Fruit fly (Drosophila melanogaster) whole organism, embryonic: ENCODE results near the gene CG11898.

ENCODE experiments used
- Abd-B ChIP-seq: fragments of 200-800 bp; sonication (Bioruptor generic); optimal IDR thresholded peaks from 2 replicates; lab custom pipeline; 2018; ENCODE audit warnings: missing biosample characterization, mild to moderate bottlenecking, missing genetic modification characterization, moderate library complexity
- Aef1 ChIP-seq: fragments of 200-800 bp; sonication (Bioruptor generic); IDR thresholded peaks from 3 replicates; pipeline ENCODE4 v1.3.6; 2022; ENCODE audit warnings: missing biosample characterization, missing genetic modification characterization
- Asciz ChIP-seq: fragments of 200-800 bp; sonication (Bioruptor generic); optimal IDR thresholded peaks from 2 replicates; lab custom pipeline; 2017; ENCODE audit warnings: missing biosample characterization, mild to moderate bottlenecking, missing genetic modification characterization, missing genetic modification reagents
- C15 ChIP-seq: fragments of 200-800 bp; sonication (Bioruptor generic); IDR thresholded peaks from 3 replicates; pipeline ENCODE4 v1.3.6; 2022; ENCODE audit warnings: missing biosample characterization, missing genetic modification characterization
- CG10979 ChIP-seq: fragments of 200-800 bp; sonication (Bioruptor generic); optimal IDR thresholded peaks from 2 replicates; lab custom pipeline; 2018; ENCODE audit warnings: missing biosample characterization, mild to moderate bottlenecking, missing genetic modification characterization, moderate library complexity
- CG11560 ChIP-seq: fragments of 200-800 bp; sonication (Bioruptor generic); IDR thresholded peaks from 3 replicates; pipeline ENCODE4 v1.3.6; 2022; ENCODE audit warnings: missing biosample characterization, missing genetic modification characterization
- CG12236 ChIP-seq: fragments of 200-800 bp; sonication (Bioruptor generic); optimal IDR thresholded peaks from 2 replicates; lab custom pipeline; 2016; ENCODE audit warnings: missing biosample characterization, missing genetic modification characterization
- CG12659 ChIP-seq: fragments of 200-800 bp; sonication (Bioruptor generic); optimal IDR thresholded peaks from 3 replicates; lab custom pipeline; 2017; ENCODE audit warnings: mild to moderate bottlenecking, missing biosample characterization, missing genetic modification reagents, missing genetic modification characterization
- CG12942 ChIP-seq: fragments of 200-800 bp; sonication (Bioruptor generic); optimal IDR thresholded peaks from 3 replicates; lab custom pipeline; 2016; ENCODE audit warnings: missing biosample characterization, missing genetic modification characterization
- CG14050 ChIP-seq: fragments of 200-800 bp; sonication (Bioruptor generic); IDR thresholded peaks from 3 replicates; pipeline ENCODE4 v1.3.6; 2022; ENCODE audit warnings: missing biosample characterization, missing genetic modification characterization
- CG15601 ChIP-seq: fragments of 200-800 bp; sonication (Bioruptor generic); optimal IDR thresholded peaks from 3 replicates; lab custom pipeline; 2019; ENCODE audit warnings: missing biosample characterization, mild to moderate bottlenecking, missing genetic modification characterization, moderate library complexity
- CG1603 ChIP-seq: fragments of 200-800 bp; sonication (Bioruptor generic); optimal IDR thresholded peaks from 2 replicates; lab custom pipeline; 2019; ENCODE audit warnings: missing biosample characterization, mild to moderate bottlenecking, missing genetic modification characterization, moderate library complexity
- CG1647 ChIP-seq: fragments of 200-800 bp; sonication (Bioruptor generic); optimal IDR thresholded peaks from 3 replicates; lab custom pipeline; 2016; ENCODE audit warnings: missing biosample characterization, missing genetic modification characterization
- CG1792 ChIP-seq: fragments of 200-800 bp; sonication (Bioruptor generic); optimal IDR thresholded peaks from 2 replicates; lab custom pipeline; 2016; ENCODE audit warnings: missing biosample characterization, missing genetic modification characterization
- CG31388 ChIP-seq: fragments of 200-800 bp; sonication (Bioruptor generic); optimal IDR thresholded peaks from 2 replicates; lab custom pipeline; 2016; ENCODE audit warnings: missing biosample characterization, missing genetic modification characterization
- CG3407 ChIP-seq: fragments of 200-800 bp; sonication (Bioruptor generic); optimal IDR thresholded peaks from 2 replicates; lab custom pipeline; 2018; ENCODE audit warnings: missing biosample characterization, mild to moderate bottlenecking, missing genetic modification characterization
- CG4328 ChIP-seq: fragments of 200-800 bp; sonication (Bioruptor generic); optimal IDR thresholded peaks from 3 replicates; lab custom pipeline; 2017; ENCODE audit warnings: missing biosample characterization, missing genetic modification reagents, missing genetic modification characterization
- CG4404 ChIP-seq: fragments of 200-800 bp; sonication (Bioruptor generic); IDR thresholded peaks from 2 replicates; pipeline ENCODE4 v1.3.6; 2022; ENCODE audit warnings: missing biosample characterization, missing genetic modification characterization
- CG4617 ChIP-seq: fragments of 200-800 bp; sonication (Bioruptor generic); optimal IDR thresholded peaks from 3 replicates; lab custom pipeline; 2016; ENCODE audit warnings: missing biosample characterization, missing genetic modification characterization, borderline replicate concordance
- CG4707 ChIP-seq: fragments of 200-800 bp; sonication (Bioruptor generic); optimal IDR thresholded peaks from 2 replicates; lab custom pipeline; 2018; ENCODE audit warnings: missing biosample characterization, mild to moderate bottlenecking, missing genetic modification characterization, moderate library complexity
- CG5180 ChIP-seq: fragments of 200-800 bp; sonication (Bioruptor generic); optimal IDR thresholded peaks from 3 replicates; lab custom pipeline; 2017; ENCODE audit warnings: missing biosample characterization, missing genetic modification characterization, mild to moderate bottlenecking, moderate library complexity, missing genetic modification reagents
- CG7271 ChIP-seq: fragments of 200-800 bp; sonication (Bioruptor generic); optimal IDR thresholded peaks from 2 replicates; lab custom pipeline; 2018; ENCODE audit warnings: missing biosample characterization, mild to moderate bottlenecking, missing genetic modification characterization, moderate library complexity
- CG9215 ChIP-seq: fragments of 200-800 bp; sonication (Bioruptor generic); IDR thresholded peaks from 2 replicates; pipeline ENCODE4 v1.3.6; 2022; ENCODE audit warnings: missing biosample characterization, missing genetic modification characterization
- CG9727 ChIP-seq: fragments of 200-800 bp; sonication (Bioruptor generic); optimal IDR thresholded peaks from 3 replicates; lab custom pipeline; 2017; ENCODE audit warnings: missing biosample characterization, mild to moderate bottlenecking, missing genetic modification characterization
- CG9817 ChIP-seq: fragments of 200-800 bp; sonication (Bioruptor generic); optimal IDR thresholded peaks from 2 replicates; lab custom pipeline; 2018; ENCODE audit warnings: missing biosample characterization, mild to moderate bottlenecking, missing genetic modification characterization, moderate library complexity
- D ChIP-seq, 2 experiments: fragments of 200-800 bp in 1 of 2; fragments of >200 bp in 1 of 2; sonication (Bioruptor generic) in 1 of 2; optimal IDR thresholded peaks; 2 replicates in 1 of 2; 3 replicates in 1 of 2; lab custom pipeline; 2017; ENCODE audit warnings: mild to moderate bottlenecking in 1 of 2, missing biosample characterization in 1 of 2, missing genetic modification characterization in 1 of 2, missing genetic modification reagents in 1 of 2
- Dip3 ChIP-seq: fragments of 200-800 bp; sonication (Bioruptor generic); optimal IDR thresholded peaks from 3 replicates; lab custom pipeline; 2016; ENCODE audit warnings: missing biosample characterization, missing genetic modification characterization
- HLH3B ChIP-seq: fragments of 200-800 bp; sonication (Bioruptor generic); IDR thresholded peaks from 2 replicates; pipeline ENCODE4 v1.3.6; 2022; ENCODE audit warnings: missing biosample characterization, missing genetic modification characterization
- Meics ChIP-seq: fragments of 200-800 bp; sonication (Bioruptor generic); optimal IDR thresholded peaks from 2 replicates; lab custom pipeline; 2017; ENCODE audit warnings: missing biosample characterization, mild to moderate bottlenecking, missing genetic modification characterization
- Myb ChIP-seq: fragments of 200-800 bp; sonication (Bioruptor generic); optimal IDR thresholded peaks from 2 replicates; lab custom pipeline; 2016; ENCODE audit warnings: missing biosample characterization, missing genetic modification characterization
- Nf-YA ChIP-seq: fragments of 200-800 bp; sonication (Bioruptor generic); IDR thresholded peaks from 2 replicates; pipeline ENCODE4 v1.3.6; 2022; ENCODE audit warnings: missing biosample characterization, missing genetic modification characterization
- Nf-YB ChIP-seq: fragments of 200-800 bp; sonication (Bioruptor generic); optimal IDR thresholded peaks from 3 replicates; lab custom pipeline; 2019; ENCODE audit warnings: missing biosample characterization, mild to moderate bottlenecking, missing genetic modification characterization, moderate library complexity
- Ssrp ChIP-seq: fragments of 200-800 bp; sonication (Bioruptor generic); optimal IDR thresholded peaks from 2 replicates; lab custom pipeline; 2018; ENCODE audit warnings: missing biosample characterization, mild to moderate bottlenecking, missing genetic modification characterization, moderate library complexity
- Tbp ChIP-seq: fragments of >200 bp; optimal IDR thresholded peaks from 2 replicates; lab custom pipeline; 2018; ENCODE audit warnings: missing biosample characterization, missing genetic modification characterization
- ab ChIP-seq: fragments of 200-800 bp; sonication (Bioruptor generic); optimal IDR thresholded peaks from 2 replicates; lab custom pipeline; 2016; ENCODE audit warnings: missing biosample characterization, missing genetic modification characterization
- aop ChIP-seq: fragments of 200-800 bp; sonication (Bioruptor generic); IDR thresholded peaks from 2 replicates; pipeline ENCODE4 v1.3.6; 2022; ENCODE audit warnings: missing biosample characterization, missing genetic modification characterization
- ato ChIP-seq: fragments of 200-800 bp; sonication (Bioruptor generic); IDR thresholded peaks from 2 replicates; pipeline ENCODE4 v1.3.6; 2022; ENCODE audit warnings: missing biosample characterization, missing genetic modification characterization; ENCODE audit not compliant: partially characterized antibody
- bcd ChIP-seq: fragments of 200-800 bp; sonication (Bioruptor generic); optimal IDR thresholded peaks from 2 replicates; lab custom pipeline; 2017; ENCODE audit warnings: missing biosample characterization, mild to moderate bottlenecking, missing genetic modification characterization
- caup ChIP-seq: fragments of 200-800 bp; sonication (Bioruptor generic); optimal IDR thresholded peaks from 3 replicates; lab custom pipeline; 2017; ENCODE audit warnings: missing biosample characterization, mild to moderate bottlenecking, missing genetic modification characterization, moderate library complexity; ENCODE audit not compliant: severe bottlenecking
- ems ChIP-seq: fragments of 200-800 bp; sonication (Bioruptor generic); optimal IDR thresholded peaks from 3 replicates; lab custom pipeline; 2016; ENCODE audit warnings: missing biosample characterization, missing genetic modification characterization
- hb ChIP-seq: fragments of 200-800 bp; sonication (Bioruptor generic); IDR thresholded peaks from 3 replicates; pipeline ENCODE4 v1.3.6; 2022; ENCODE audit warnings: missing biosample characterization, missing genetic modification characterization; ENCODE audit not compliant: partially characterized antibody
- lola ChIP-seq, 3 experiments: fragments of >200 bp in 2 of 3; fragments of 200-800 bp in 1 of 3; sonication (Bioruptor generic) in 1 of 3; optimal IDR thresholded peaks; 2 replicates each; lab custom pipeline; 2017 to 2019; ENCODE audit warnings: missing biosample characterization in 3 of 3, missing genetic modification characterization in 3 of 3, mild to moderate bottlenecking in 1 of 3, moderate library complexity in 1 of 3
- pb ChIP-seq: fragments of 200-800 bp; sonication (Bioruptor generic); optimal IDR thresholded peaks from 3 replicates; lab custom pipeline; 2016; ENCODE audit warnings: missing biosample characterization, missing genetic modification characterization
- pfk ChIP-seq: fragments of 200-800 bp; sonication (Bioruptor generic); optimal IDR thresholded peaks from 2 replicates; lab custom pipeline; 2018; ENCODE audit warnings: missing biosample characterization, mild to moderate bottlenecking, missing genetic modification characterization, moderate library complexity
- ranshi ChIP-seq: fragments of 200-800 bp; sonication (Bioruptor generic); IDR thresholded peaks from 2 replicates; pipeline ENCODE4 v1.3.6; 2022; ENCODE audit warnings: missing biosample characterization, missing genetic modification characterization
- sima ChIP-seq: fragments of 200-800 bp; sonication (Bioruptor generic); optimal IDR thresholded peaks from 2 replicates; lab custom pipeline; 2016; ENCODE audit warnings: missing biosample characterization, missing genetic modification characterization
- slp2 ChIP-seq: fragments of 200-800 bp; sonication (Bioruptor generic); optimal IDR thresholded peaks from 2 replicates; lab custom pipeline; 2016; ENCODE audit warnings: missing biosample characterization, missing genetic modification characterization
- sqz ChIP-seq: fragments of 200-800 bp; sonication (Bioruptor generic); optimal IDR thresholded peaks from 3 replicates; lab custom pipeline; 2018; ENCODE audit warnings: missing biosample characterization, mild to moderate bottlenecking, missing genetic modification characterization
- tna ChIP-seq: fragments of 200-800 bp; sonication (Bioruptor generic); IDR thresholded peaks from 2 replicates; pipeline ENCODE4 v1.3.6; 2022; ENCODE audit warnings: missing biosample characterization, missing genetic modification characterization; ENCODE audit not compliant: partially characterized antibody

CG11898 gene

DNA sequence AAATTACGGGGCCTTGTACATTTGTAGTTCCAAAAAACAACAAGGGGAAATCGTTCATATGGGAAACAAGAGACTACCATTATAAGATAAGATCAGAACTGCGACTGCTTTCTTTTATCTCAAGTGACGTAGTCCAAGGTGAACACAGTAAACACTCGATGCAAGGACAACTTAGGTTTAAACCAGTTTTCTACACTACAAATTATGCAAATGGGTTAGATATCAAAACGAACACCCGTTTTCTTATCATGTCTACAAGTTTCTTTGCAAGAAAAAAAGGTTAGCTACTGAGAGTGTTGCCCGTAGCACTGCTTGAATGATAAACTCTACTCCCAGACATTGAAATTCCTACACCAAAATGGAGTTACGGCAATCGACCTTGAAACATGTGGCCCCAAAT is 41.3 kb upstream of the CG11898 start (continued):
- TF ChIP-seq CG9817 = peak; percentile 57
- no peak for TF ChIP-seq CG4617 (GFP tag; lab: Kevin White, UChicago)
- no peak for TF ChIP-seq Asciz
- peak; percentile 41 for TF ChIP-seq Ssrp (tag; lab: Kevin White, UChicago)
- TF ChIP-seq Dip3 (GFP tag; lab: Kevin White, UChicago) = peak; percentile 44
- peak; percentile 53 for TF ChIP-seq caup
- peak; percentile 56 for TF ChIP-seq CG9215
- no peak for TF ChIP-seq D (optimal IDR thresholded peaks at IDR 0.05; lab: Kevin White, UChicago)
- TF ChIP-seq D (GFP tag; optimal IDR thresholded peaks at IDR 0.05; lab: Kevin White, UChicago) = peak; percentile 52
- TF ChIP-seq Myb (GFP tag; lab: Kevin White, UChicago) = peak; percentile 43
- peak; percentile 71; the same call in 1 of the 2 replicates for TF ChIP-seq ranshi (GFP tag; lab: Robert Waterston, UW)
- no peak for TF ChIP-seq Tbp (GFP tag; lab: Kevin White, UChicago)
- no peak for TF ChIP-seq sima
- TF ChIP-seq Meics (GFP tag; lab: Kevin White, UChicago) = peak; percentile 38
- no peak for TF ChIP-seq CG7271 (tag; lab: Kevin White, UChicago)
- TF ChIP-seq CG12236 (GFP tag; lab: Kevin White, UChicago) = peak; percentile 3
- TF ChIP-seq CG1647 = peak; percentile 4
- no peak for TF ChIP-seq C15 (GFP tag; lab: Robert Waterston, UW)
- no peak for TF ChIP-seq ato (GFP tag; lab: Robert Waterston, UW)
- peak; percentile 64 for TF ChIP-seq pb (GFP tag; lab: Kevin White, UChicago)
- no peak for TF ChIP-seq CG5180 (GFP tag; lab: Kevin White, UChicago)
- no peak for TF ChIP-seq sqz
- peak; percentile 38 for TF ChIP-seq CG3407 (GFP tag; lab: Kevin White, UChicago)
- TF ChIP-seq Abd-B (GFP tag; lab: Kevin White, UChicago) = peak; percentile 53
- peak; percentile 49 for TF ChIP-seq ems (GFP tag; lab: Kevin White, UChicago)
- no peak for TF ChIP-seq ab (GFP tag; lab: Kevin White, UChicago)
- peak; percentile 77 for TF ChIP-seq CG4404
- 0 out of 3 replicates have a peak, but pooled peaks have one; percentile 37 for TF ChIP-seq CG11560 (tag; lab: Robert Waterston, UW)
- peak; percentile 49 for TF ChIP-seq bcd (GFP tag; lab: Kevin White, UChicago)
- TF ChIP-seq CG9727 (GFP tag; lab: Kevin White, UChicago) = peak; percentile 45
- TF ChIP-seq Aef1 (GFP tag; lab: Robert Waterston, UW) = peak; percentile 70
- TF ChIP-seq pfk (GFP tag; lab: Kevin White, UChicago) = no peak
- TF ChIP-seq tna = no peak
- TF ChIP-seq CG4328 (GFP tag; lab: Kevin White, UChicago) = no peak
- no peak for TF ChIP-seq CG4707 (GFP tag; lab: Kevin White, UChicago)
- TF ChIP-seq CG1792 (GFP tag; lab: Kevin White, UChicago) = no peak
- no peak for TF ChIP-seq hb
- peak; percentile 6 for TF ChIP-seq slp2 (GFP tag; lab: Kevin White, UChicago)
- peak; percentile 20 for TF ChIP-seq CG12659 (GFP tag; lab: Kevin White, UChicago)
- peak; percentile 31 for TF ChIP-seq Nf-YB (GFP tag; lab: Kevin White, UChicago)
- TF ChIP-seq CG31388 (GFP tag; lab: Kevin White, UChicago) = no peak
- peak; percentile 86 for TF ChIP-seq CG1603 (tag; lab: Kevin White, UChicago)
- peak; percentile 76 for TF ChIP-seq HLH3B
- peak; percentile 60 for TF ChIP-seq CG10979 (tag; lab: Kevin White, UChicago)
- TF ChIP-seq aop = no peak
- peak in 1 of 3 experiments; percentile 34 for TF ChIP-seq lola (GFP tag; optimal IDR thresholded peaks at IDR 0.05; lab: Kevin White, UChicago)
- TF ChIP-seq CG15601 (tag; lab: Kevin White, UChicago) = peak; percentile 19
- TF ChIP-seq CG14050 (GFP tag; lab: Robert Waterston, UW) = peak; percentile 60
- peak; percentile 55; the same call in 1 of the 2 replicates for TF ChIP-seq Nf-YA (GFP tag; lab: Robert Waterston, UW)
- TF ChIP-seq CG12942 (GFP tag; lab: Kevin White, UChicago) = peak; percentile 26
